Worm (Caenorhabditis elegans) whole organism, L3 larva: ENCODE measurements around the gene W01B6.4.

Experiments
- ZK546.5 ChIP-seq: sonication (generic microtip); optimal IDR thresholded peaks from 2 replicates; lab custom pipeline; 2017; ENCODE audit warnings: missing biosample characterization, missing genetic modification characterization
- aly-2 ChIP-seq: fragments of 150-350 bp; optimal IDR thresholded peaks from 2 replicates; lab custom pipeline; 2014; ENCODE audit warnings: missing biosample characterization, missing genetic modification characterization
- ama-1 ChIP-seq: fragments of 150-350 bp; optimal IDR thresholded peaks from 2 replicates; lab custom pipeline; 2018
- ceh-16 ChIP-seq: sonication (generic microtip); optimal IDR thresholded peaks from 2 replicates; lab custom pipeline; 2017; ENCODE audit warnings: missing biosample characterization, missing genetic modification characterization
- ceh-28 ChIP-seq: fragments of 150-350 bp; optimal IDR thresholded peaks from 2 replicates; lab custom pipeline; 2014; ENCODE audit warnings: missing biosample characterization, missing genetic modification reagents, missing genetic modification characterization
- ceh-82 ChIP-seq: fragments of 150-350 bp; optimal IDR thresholded peaks from 2 replicates; lab custom pipeline; 2014; ENCODE audit warnings: missing biosample characterization, missing genetic modification characterization
- ceh-9 ChIP-seq: sonication (generic microtip); optimal IDR thresholded peaks from 2 replicates; lab custom pipeline; 2018; ENCODE audit warnings: missing biosample characterization, missing genetic modification characterization
- daf-12 ChIP-seq: fragments of 150-350 bp; optimal IDR thresholded peaks from 2 replicates; lab custom pipeline; 2014; ENCODE audit warnings: missing biosample characterization, missing genetic modification reagents, missing genetic modification characterization
- egl-27 ChIP-seq: sonication (generic microtip); optimal IDR thresholded peaks from 4 replicates; lab custom pipeline; 2017; ENCODE audit warnings: missing biosample characterization, missing genetic modification reagents, missing genetic modification characterization
- egl-5 ChIP-seq: fragments of 150-350 bp; optimal IDR thresholded peaks from 2 replicates; lab custom pipeline; 2017; ENCODE audit warnings: missing biosample characterization, missing genetic modification reagents, missing genetic modification characterization, inconsistent platforms
- elt-1 ChIP-seq: fragments of 150-350 bp; optimal IDR thresholded peaks from 2 replicates; lab custom pipeline; 2014; ENCODE audit warnings: missing biosample characterization, missing genetic modification characterization
- elt-2 ChIP-seq: sonication (generic microtip); optimal IDR thresholded peaks from 2 replicates; lab custom pipeline; 2016; ENCODE audit warnings: missing genetic modification reagents, mild to moderate bottlenecking, missing genetic modification characterization, missing compliant biosample characterization
- elt-3 ChIP-seq, 3 experiments: fragments of 150-350 bp in 1 of 3; sonication (generic microtip) in 2 of 3; optimal IDR thresholded peaks; 2 replicates in 2 of 3; 4 replicates in 1 of 3; lab custom pipeline; 2014 to 2017; ENCODE audit warnings: missing biosample characterization in 3 of 3, missing genetic modification characterization in 3 of 3
- fkh-10 ChIP-seq: sonication (generic microtip); optimal IDR thresholded peaks from 2 replicates; lab custom pipeline; 2017; ENCODE audit warnings: missing biosample characterization, missing genetic modification reagents, missing genetic modification characterization
- fos-1 ChIP-seq: fragments of 150-350 bp; optimal IDR thresholded peaks from 2 replicates; lab custom pipeline; 2014; ENCODE audit warnings: missing biosample characterization, missing genetic modification characterization
- hmg-11 ChIP-seq: sonication (generic microtip); optimal IDR thresholded peaks from 2 replicates; lab custom pipeline; 2016; ENCODE audit warnings: missing genetic modification characterization, missing compliant biosample characterization
- jun-1 ChIP-seq: fragments of 150-350 bp; optimal IDR thresholded peaks from 2 replicates; lab custom pipeline; 2014; ENCODE audit warnings: missing biosample characterization, missing genetic modification reagents, missing genetic modification characterization
- lin-39 ChIP-seq: fragments of 150-350 bp; optimal IDR thresholded peaks from 2 replicates; lab custom pipeline; 2018; ENCODE audit warnings: missing biosample characterization, missing genetic modification reagents, missing genetic modification characterization
- lsy-12 ChIP-seq: sonication (generic microtip); optimal IDR thresholded peaks from 2 replicates; lab custom pipeline; 2016; ENCODE audit warnings: mild to moderate bottlenecking, missing genetic modification characterization, missing compliant biosample characterization
- mdl-1 ChIP-seq: fragments of 150-350 bp; optimal IDR thresholded peaks from 2 replicates; lab custom pipeline; 2014; ENCODE audit warnings: missing biosample characterization, missing genetic modification characterization
- nfya-1 ChIP-seq: sonication (generic microtip); optimal IDR thresholded peaks from 2 replicates; lab custom pipeline; 2017; ENCODE audit warnings: missing genetic modification characterization, mild to moderate bottlenecking, missing compliant biosample characterization, antibody characterized with exemption, moderate library complexity; ENCODE audit not compliant: insufficient read depth
- nhr-11 ChIP-seq: fragments of 150-350 bp; optimal IDR thresholded peaks from 2 replicates; lab custom pipeline; 2014; ENCODE audit warnings: missing biosample characterization, missing genetic modification characterization
- nhr-23 ChIP-seq: fragments of 150-350 bp; optimal IDR thresholded peaks from 2 replicates; lab custom pipeline; 2014; ENCODE audit warnings: missing biosample characterization, missing genetic modification reagents, missing genetic modification characterization
- nhr-237 ChIP-seq: fragments of 150-350 bp; optimal IDR thresholded peaks from 2 replicates; lab custom pipeline; 2014; ENCODE audit warnings: missing biosample characterization, missing genetic modification characterization
- nhr-25 ChIP-seq: sonication (generic microtip); optimal IDR thresholded peaks from 2 replicates; lab custom pipeline; 2017; ENCODE audit warnings: missing biosample characterization, missing genetic modification characterization
- nhr-43 ChIP-seq: sonication (generic microtip); optimal IDR thresholded peaks from 2 replicates; lab custom pipeline; 2016; ENCODE audit warnings: mild to moderate bottlenecking, missing genetic modification characterization, missing compliant biosample characterization; ENCODE audit not compliant: poor library complexity, severe bottlenecking
- nhr-67 ChIP-seq: fragments of 150-350 bp; optimal IDR thresholded peaks from 2 replicates; lab custom pipeline; 2014; ENCODE audit warnings: missing biosample characterization, missing genetic modification characterization
- nhr-76 ChIP-seq: fragments of 150-350 bp; sonication (generic microtip); optimal IDR thresholded peaks from 5 replicates; lab custom pipeline; 2014; ENCODE audit warnings: missing biosample characterization, missing genetic modification characterization
- nhr-77 ChIP-seq: fragments of 150-350 bp; optimal IDR thresholded peaks from 2 replicates; lab custom pipeline; 2014; ENCODE audit warnings: missing biosample characterization, missing genetic modification characterization
- sea-2 ChIP-seq: fragments of 150-350 bp; sonication (generic microtip); optimal IDR thresholded peaks from 4 replicates; lab custom pipeline; 2014; ENCODE audit warnings: missing biosample characterization, missing genetic modification reagents, missing genetic modification characterization
- tbx-2 ChIP-seq: sonication (generic microtip); optimal IDR thresholded peaks from 2 replicates; lab custom pipeline; 2016; ENCODE audit warnings: mild to moderate bottlenecking, missing genetic modification characterization, missing compliant biosample characterization
- unc-39 ChIP-seq: sonication (generic microtip); optimal IDR thresholded peaks from 4 replicates; lab custom pipeline; 2017; ENCODE audit warnings: missing biosample characterization, missing genetic modification characterization
- unc-62 ChIP-seq: fragments of 150-350 bp; sonication (generic microtip); optimal IDR thresholded peaks from 4 replicates; lab custom pipeline; 2014; ENCODE audit warnings: missing biosample characterization, missing genetic modification reagents, missing genetic modification characterization

Gene W01B6.4

ce11 chrIV:10036966-10037365 lies 38.3 kb upstream of the W01B6.4 start, which contains the start of gene F44D12.10:
Gene F44D12.10 (minus strand): TSS chrIV:10037066.
- TF ChIP-seq egl-5 (tag; lab: Kevin White, UChicago) (no peak), nfya-1 (tag; lab: Kevin White, UChicago) (no peak), ama-1 (lab: Kevin White, UChicago) (no peak), daf-12 (tag; lab: Kevin White, UChicago) (no peak), tbx-2 (tag; lab: Kevin White, UChicago) (no peak), mdl-1 (tag; lab: Kevin White, UChicago) (no peak), unc-62 (GFP tag; lab: Kevin White, UChicago) (no peak)

- TF ChIP-seq fkh-10 (GFP tag; lab: Kevin White, UChicago) (no peak), sea-2 (no peak), lsy-12 (tag; lab: Kevin White, UChicago) (no peak)
Measured at ce11 chrIV:10040803-10041202, 34.5 kb upstream of the W01B6.4 start, which contains the start of gene dhs-31. Gene dhs-31 (minus strand): TSS chrIV:10040903.

ce11 chrIV:10042881-10043280 lies 32.4 kb upstream of the W01B6.4 start, which contains the start of gene frk-1:
Gene frk-1 (plus strand): TSS chrIV:10043181.
- TF ChIP-seq unc-39 (no peak), jun-1 (tag; lab: Kevin White, UChicago) (no peak), elt-2 (no peak), fos-1 (tag; lab: Kevin White, UChicago) (no peak), ZK546.5 (tag; lab: Kevin White, UChicago) (no peak), ceh-82 (tag; lab: Kevin White, UChicago) (no peak), daf-12 (tag; lab: Kevin White, UChicago) (no peak), elt-1 (tag; lab: Kevin White, UChicago) (no peak), nhr-43 (tag; lab: Kevin White, UChicago) (no peak), nhr-11 (no peak), elt-3 (tag; optimal IDR thresholded peaks at IDR 0.05; lab: Kevin White, UChicago) (no peak), ceh-16 (tag; lab: Kevin White, UChicago) (no peak), ceh-9 (no peak), egl-27 (tag; lab: Kevin White, UChicago) (no peak), aly-2 (tag; lab: Kevin White, UChicago) (no peak)
- TF ChIP-seq, all 47 proteins: peak for 0

- TF ChIP-seq lin-39 (peak; percentile 1), elt-3 (tag; optimal IDR thresholded peaks at IDR 0.05; lab: Kevin White, UChicago) (no peak)
Measured at ce11 chrIV:10046005-10046404, 29.3 kb upstream of the W01B6.4 start.

- TF ChIP-seq nhr-25, result no peak
- TF ChIP-seq ZK546.5 (tag; lab: Kevin White, UChicago), result no peak
- no peak for TF ChIP-seq nhr-77 (tag; lab: Kevin White, UChicago)
- no peak for TF ChIP-seq nhr-23 (tag; lab: Kevin White, UChicago)
- TF ChIP-seq elt-1 (tag; lab: Kevin White, UChicago), result no peak
- TF ChIP-seq ceh-16 (tag; lab: Kevin White, UChicago), result no peak
- TF ChIP-seq lin-39, result no peak
- no peak for TF ChIP-seq fkh-10 (GFP tag; lab: Kevin White, UChicago)
- TF ChIP-seq ceh-9, result no peak
- TF ChIP-seq hmg-11 (tag; lab: Kevin White, UChicago), result no peak
- TF ChIP-seq nhr-237, result no peak
- TF ChIP-seq nhr-76 (tag; lab: Kevin White, UChicago), result no peak
- no peak for TF ChIP-seq ceh-28 (tag; lab: Kevin White, UChicago)
- no peak for TF ChIP-seq jun-1 (tag; lab: Kevin White, UChicago)
- TF ChIP-seq nhr-11, result no peak
- TF ChIP-seq daf-12 (tag; lab: Kevin White, UChicago), result no peak
- TF ChIP-seq egl-27 (tag; lab: Kevin White, UChicago), result no peak
- no peak for TF ChIP-seq nhr-67 (tag; lab: Kevin White, UChicago)
Measured at ce11 chrIV:10047108-10047507, 28.2 kb upstream of the W01B6.4 start, which contains the start of gene T04B2.3. Gene T04B2.3 (plus strand): TSS chrIV:10047408.
